Fruit fly (Drosophila melanogaster): ENCODE results near the gene Oat.

DNA sequence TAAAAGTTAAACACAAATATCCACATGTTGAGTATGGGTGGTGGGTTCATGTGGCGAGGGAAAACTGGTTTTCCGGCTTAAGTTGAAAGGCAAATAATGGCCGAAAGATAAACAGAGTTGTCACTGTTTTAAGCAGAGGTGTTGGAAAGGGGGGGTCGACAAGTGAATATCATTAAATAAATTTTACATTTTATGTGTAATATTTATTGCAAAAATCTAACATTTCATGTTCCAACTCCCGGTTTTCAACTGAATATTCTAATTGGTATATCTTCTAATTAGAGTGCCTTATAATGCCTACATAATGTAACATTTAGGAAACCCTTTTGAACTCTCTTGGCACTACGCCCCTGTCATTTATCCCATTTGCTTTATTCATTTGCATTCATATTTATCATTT, 6.3 kb upstream of the Oat start:
- TF ChIP-seq fru (optimal IDR thresholded peaks at IDR 0.05) (no peak), slbo (GFP tag; IDR thresholded peaks at IDR 0.05) (0 out of 2 replicates have a peak, but pooled peaks have one; percentile 36), Dref (GFP tag; IDR thresholded peaks at IDR 0.05) (no peak), CG10321 (GFP tag; IDR thresholded peaks at IDR 0.05) (no peak), Hr3 (GFP tag; optimal IDR thresholded peaks at IDR 0.05) (peak; percentile 7), ab (GFP tag; optimal IDR thresholded peaks at IDR 0.05) (no peak), schlank (tag; optimal IDR thresholded peaks at IDR 0.05) (no peak), Abd-B (GFP tag; optimal IDR thresholded peaks at IDR 0.05) (peak; percentile 25), CG30431 (GFP tag; optimal IDR thresholded peaks at IDR 0.05) (no peak), ara (GFP tag; IDR thresholded peaks at IDR 0.05) (peak; percentile 32; the same call in 1 of the 2 replicates), CG17912 (GFP tag; optimal IDR thresholded peaks at IDR 0.05) (no peak), psq (GFP tag; optimal IDR thresholded peaks at IDR 0.05) (no peak), CG12942 (GFP tag; optimal IDR thresholded peaks at IDR 0.05) (no peak), rib (GFP tag; IDR thresholded peaks at IDR 0.05) (no peak)

Data from whole organism, embryonic.